Worm (Caenorhabditis elegans) whole organism, L3 larva: Measurements from ENCODE around the gene T03F6.10.

Source experiments
- R02D3.7 ChIP-seq: fragments of 150-350 bp; optimal IDR thresholded peaks from 2 replicates; lab custom pipeline; 2014; ENCODE audit warnings: missing biosample characterization, missing genetic modification characterization
- ZK546.5 ChIP-seq: sonication (generic microtip); optimal IDR thresholded peaks from 2 replicates; lab custom pipeline; 2017; ENCODE audit warnings: missing biosample characterization, missing genetic modification characterization
- aly-2 ChIP-seq: fragments of 150-350 bp; optimal IDR thresholded peaks from 2 replicates; lab custom pipeline; 2014; ENCODE audit warnings: missing biosample characterization, missing genetic modification characterization
- ama-1 ChIP-seq: fragments of 150-350 bp; optimal IDR thresholded peaks from 2 replicates; lab custom pipeline; 2018
- ceh-16 ChIP-seq: sonication (generic microtip); optimal IDR thresholded peaks from 2 replicates; lab custom pipeline; 2017; ENCODE audit warnings: missing biosample characterization, missing genetic modification characterization
- ceh-28 ChIP-seq: fragments of 150-350 bp; optimal IDR thresholded peaks from 2 replicates; lab custom pipeline; 2014; ENCODE audit warnings: missing biosample characterization, missing genetic modification reagents, missing genetic modification characterization
- ceh-82 ChIP-seq: fragments of 150-350 bp; optimal IDR thresholded peaks from 2 replicates; lab custom pipeline; 2014; ENCODE audit warnings: missing biosample characterization, missing genetic modification characterization
- daf-12 ChIP-seq: fragments of 150-350 bp; optimal IDR thresholded peaks from 2 replicates; lab custom pipeline; 2014; ENCODE audit warnings: missing biosample characterization, missing genetic modification reagents, missing genetic modification characterization
- egl-27 ChIP-seq: sonication (generic microtip); optimal IDR thresholded peaks from 4 replicates; lab custom pipeline; 2017; ENCODE audit warnings: missing biosample characterization, missing genetic modification reagents, missing genetic modification characterization
- egl-5 ChIP-seq: fragments of 150-350 bp; optimal IDR thresholded peaks from 2 replicates; lab custom pipeline; 2017; ENCODE audit warnings: missing biosample characterization, missing genetic modification reagents, missing genetic modification characterization, inconsistent platforms
- elt-1 ChIP-seq: fragments of 150-350 bp; optimal IDR thresholded peaks from 2 replicates; lab custom pipeline; 2014; ENCODE audit warnings: missing biosample characterization, missing genetic modification characterization
- elt-2 ChIP-seq: sonication (generic microtip); optimal IDR thresholded peaks from 2 replicates; lab custom pipeline; 2016; ENCODE audit warnings: missing genetic modification reagents, mild to moderate bottlenecking, missing genetic modification characterization, missing compliant biosample characterization
- elt-3 ChIP-seq, 3 experiments: fragments of 150-350 bp in 1 of 3; sonication (generic microtip) in 2 of 3; optimal IDR thresholded peaks; 2 replicates in 2 of 3; 4 replicates in 1 of 3; lab custom pipeline; 2014 to 2017; ENCODE audit warnings: missing biosample characterization in 3 of 3, missing genetic modification characterization in 3 of 3
- eor-1 ChIP-seq, 2 experiments: fragments of 150-350 bp; optimal IDR thresholded peaks; 2 replicates each; lab custom pipeline; 2014 to 2018; ENCODE audit warnings: missing biosample characterization in 2 of 2, missing genetic modification characterization in 2 of 2
- fkh-10 ChIP-seq: sonication (generic microtip); optimal IDR thresholded peaks from 2 replicates; lab custom pipeline; 2017; ENCODE audit warnings: missing biosample characterization, missing genetic modification reagents, missing genetic modification characterization
- fkh-2 ChIP-seq: fragments of 150-350 bp; optimal IDR thresholded peaks from 2 replicates; lab custom pipeline; 2014; ENCODE audit warnings: missing biosample characterization, missing genetic modification reagents, missing genetic modification characterization
- fos-1 ChIP-seq: fragments of 150-350 bp; optimal IDR thresholded peaks from 2 replicates; lab custom pipeline; 2014; ENCODE audit warnings: missing biosample characterization, missing genetic modification characterization
- hmg-11 ChIP-seq: sonication (generic microtip); optimal IDR thresholded peaks from 2 replicates; lab custom pipeline; 2016; ENCODE audit warnings: missing genetic modification characterization, missing compliant biosample characterization
- lin-39 ChIP-seq: fragments of 150-350 bp; optimal IDR thresholded peaks from 2 replicates; lab custom pipeline; 2018; ENCODE audit warnings: missing biosample characterization, missing genetic modification reagents, missing genetic modification characterization
- lsy-12 ChIP-seq: sonication (generic microtip); optimal IDR thresholded peaks from 2 replicates; lab custom pipeline; 2016; ENCODE audit warnings: mild to moderate bottlenecking, missing genetic modification characterization, missing compliant biosample characterization
- mdl-1 ChIP-seq: fragments of 150-350 bp; optimal IDR thresholded peaks from 2 replicates; lab custom pipeline; 2014; ENCODE audit warnings: missing biosample characterization, missing genetic modification characterization
- mml-1 ChIP-seq: fragments of 150-350 bp; sonication (generic microtip); optimal IDR thresholded peaks from 3 replicates; lab custom pipeline; 2014; ENCODE audit warnings: missing biosample characterization, missing genetic modification characterization
- nfya-1 ChIP-seq: sonication (generic microtip); optimal IDR thresholded peaks from 2 replicates; lab custom pipeline; 2017; ENCODE audit warnings: missing genetic modification characterization, mild to moderate bottlenecking, missing compliant biosample characterization, antibody characterized with exemption, moderate library complexity; ENCODE audit not compliant: insufficient read depth
- nhr-11 ChIP-seq: fragments of 150-350 bp; optimal IDR thresholded peaks from 2 replicates; lab custom pipeline; 2014; ENCODE audit warnings: missing biosample characterization, missing genetic modification characterization
- nhr-12 ChIP-seq: fragments of 150-350 bp; optimal IDR thresholded peaks from 2 replicates; lab custom pipeline; 2014; ENCODE audit warnings: missing biosample characterization, missing genetic modification characterization
- nhr-23 ChIP-seq: fragments of 150-350 bp; optimal IDR thresholded peaks from 2 replicates; lab custom pipeline; 2014; ENCODE audit warnings: missing biosample characterization, missing genetic modification reagents, missing genetic modification characterization
- nhr-237 ChIP-seq: fragments of 150-350 bp; optimal IDR thresholded peaks from 2 replicates; lab custom pipeline; 2014; ENCODE audit warnings: missing biosample characterization, missing genetic modification characterization
- nhr-25 ChIP-seq: sonication (generic microtip); optimal IDR thresholded peaks from 2 replicates; lab custom pipeline; 2017; ENCODE audit warnings: missing biosample characterization, missing genetic modification characterization
- nhr-28 ChIP-seq: fragments of 150-350 bp; optimal IDR thresholded peaks from 2 replicates; lab custom pipeline; 2014; ENCODE audit warnings: missing biosample characterization, missing genetic modification characterization
- nhr-43 ChIP-seq: sonication (generic microtip); optimal IDR thresholded peaks from 2 replicates; lab custom pipeline; 2016; ENCODE audit warnings: mild to moderate bottlenecking, missing genetic modification characterization, missing compliant biosample characterization; ENCODE audit not compliant: poor library complexity, severe bottlenecking
- nhr-67 ChIP-seq: fragments of 150-350 bp; optimal IDR thresholded peaks from 2 replicates; lab custom pipeline; 2014; ENCODE audit warnings: missing biosample characterization, missing genetic modification characterization
- nhr-76 ChIP-seq: fragments of 150-350 bp; sonication (generic microtip); optimal IDR thresholded peaks from 5 replicates; lab custom pipeline; 2014; ENCODE audit warnings: missing biosample characterization, missing genetic modification characterization
- nhr-77 ChIP-seq: fragments of 150-350 bp; optimal IDR thresholded peaks from 2 replicates; lab custom pipeline; 2014; ENCODE audit warnings: missing biosample characterization, missing genetic modification characterization
- pha-4 ChIP-seq: fragments of 150-350 bp; optimal IDR thresholded peaks from 2 replicates; lab custom pipeline; 2014; ENCODE audit warnings: missing biosample characterization, missing genetic modification reagents, missing genetic modification characterization
- pqm-1 ChIP-seq: fragments of 150-350 bp; optimal IDR thresholded peaks from 2 replicates; lab custom pipeline; 2017; ENCODE audit warnings: missing biosample characterization, missing genetic modification characterization, inconsistent platforms
- sea-2 ChIP-seq: fragments of 150-350 bp; sonication (generic microtip); optimal IDR thresholded peaks from 4 replicates; lab custom pipeline; 2014; ENCODE audit warnings: missing biosample characterization, missing genetic modification reagents, missing genetic modification characterization
- skn-1 ChIP-seq: fragments of 150-350 bp; optimal IDR thresholded peaks from 2 replicates; lab custom pipeline; 2014; ENCODE audit warnings: missing biosample characterization, missing genetic modification characterization
- snpc-4 ChIP-seq: fragments of 150-350 bp; optimal IDR thresholded peaks from 2 replicates; lab custom pipeline; 2014; ENCODE audit warnings: missing biosample characterization, missing genetic modification characterization
- unc-39 ChIP-seq: sonication (generic microtip); optimal IDR thresholded peaks from 4 replicates; lab custom pipeline; 2017; ENCODE audit warnings: missing biosample characterization, missing genetic modification characterization
- unc-62 ChIP-seq: fragments of 150-350 bp; sonication (generic microtip); optimal IDR thresholded peaks from 4 replicates; lab custom pipeline; 2014; ENCODE audit warnings: missing biosample characterization, missing genetic modification reagents, missing genetic modification characterization
- zag-1 ChIP-seq: fragments of 150-350 bp; optimal IDR thresholded peaks from 2 replicates; lab custom pipeline; 2014; ENCODE audit warnings: missing biosample characterization, missing genetic modification characterization
- ztf-11 ChIP-seq: fragments of 150-350 bp; optimal IDR thresholded peaks from 2 replicates; lab custom pipeline; 2014; ENCODE audit warnings: missing biosample characterization, missing genetic modification characterization
- ztf-4 ChIP-seq: fragments of 150-350 bp; optimal IDR thresholded peaks from 2 replicates; lab custom pipeline; 2014; ENCODE audit warnings: missing biosample characterization, missing genetic modification characterization

The T03F6.10 gene

DNA sequence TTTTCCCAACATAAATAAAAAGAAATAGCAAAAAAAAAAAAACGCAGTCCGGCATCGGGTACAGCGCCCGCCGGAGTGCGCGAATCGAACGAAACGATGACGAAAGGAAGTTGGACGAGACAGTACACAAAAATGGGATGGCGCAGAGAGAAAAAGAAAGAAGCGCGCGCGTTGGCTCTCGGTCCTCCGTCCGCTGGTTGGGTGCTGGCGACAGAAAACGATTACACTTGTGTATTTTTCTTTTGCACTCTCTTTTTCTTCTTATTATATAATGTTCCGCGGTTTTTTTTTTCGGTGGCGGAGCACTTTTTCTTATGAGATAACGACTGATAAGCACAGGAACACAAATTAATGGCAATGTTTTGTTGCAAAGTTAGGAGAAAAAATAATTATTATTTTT lies 893 bp downstream of the T03F6.10 start (continued):
- peak; percentile 9 for TF ChIP-seq egl-5 (tag; lab: Kevin White, UChicago)
- no peak for TF ChIP-seq nhr-25 (tag; lab: Kevin White, UChicago)
- no peak for TF ChIP-seq eor-1 (tag; optimal IDR thresholded peaks at IDR 0.05; lab: Kevin White, UChicago)
- TF ChIP-seq nhr-77 (tag; lab: Kevin White, UChicago), result no peak
- no peak for TF ChIP-seq elt-3 (tag; optimal IDR thresholded peaks at IDR 0.05; lab: Kevin White, UChicago)
- TF ChIP-seq ztf-4 (tag; lab: Kevin White, UChicago), result no peak
- TF ChIP-seq mdl-1 (tag; lab: Kevin White, UChicago), result no peak
- peak; percentile 93 for TF ChIP-seq elt-2 (tag; lab: Kevin White, UChicago)
- TF ChIP-seq nhr-67 (tag; lab: Kevin White, UChicago), result no peak
- TF ChIP-seq nfya-1, result peak; percentile 93
- TF ChIP-seq daf-12 (tag; lab: Kevin White, UChicago), result no peak
- TF ChIP-seq ceh-82 (tag; lab: Kevin White, UChicago), result no peak
- TF ChIP-seq unc-62, result no peak
- TF ChIP-seq ZK546.5, result no peak
- TF ChIP-seq nhr-28 (tag; lab: Kevin White, UChicago), result no peak
- no peak for TF ChIP-seq aly-2 (tag; lab: Kevin White, UChicago)
- TF ChIP-seq nhr-76, result no peak
- TF ChIP-seq nhr-11 (tag; lab: Kevin White, UChicago), result no peak
- no peak for TF ChIP-seq nhr-237 (tag; lab: Kevin White, UChicago)
- no peak for TF ChIP-seq elt-1 (tag; lab: Kevin White, UChicago)
- TF ChIP-seq ceh-16 (tag; lab: Kevin White, UChicago), result no peak
- no peak for TF ChIP-seq zag-1 (tag; lab: Kevin White, UChicago)

DNA sequence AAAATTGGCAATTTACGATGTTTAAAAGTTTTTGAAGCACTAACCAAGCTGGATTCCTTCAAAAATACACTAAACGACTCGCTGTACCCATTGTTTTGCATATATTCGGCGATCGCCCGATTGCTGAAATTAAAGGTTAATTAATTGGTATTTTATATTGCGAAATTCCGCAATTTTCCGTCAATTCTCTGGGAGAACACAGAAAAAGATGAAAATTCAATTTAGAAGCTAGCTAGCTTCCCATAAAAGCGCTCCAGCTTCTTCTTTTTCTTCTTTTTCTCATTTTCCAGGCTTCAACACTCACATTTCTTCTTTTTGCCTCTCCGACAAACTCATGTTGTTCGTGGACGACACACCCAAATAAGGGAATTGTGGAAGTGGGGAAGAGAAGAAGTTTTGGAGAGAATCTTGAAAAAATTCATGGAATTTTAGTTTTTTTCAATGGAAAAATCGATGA lies 1.8 kb downstream of the T03F6.10 start, which contains the start of gene lis-1:
TSS of gene lis-1 (minus strand) at position 407 of the 457 bp plus-strand sequence.
- TF ChIP-seq nhr-67 (tag; lab: Kevin White, UChicago), result no peak
- TF ChIP-seq mdl-1 (tag; lab: Kevin White, UChicago), result no peak
- TF ChIP-seq unc-62, result no peak
- no peak for TF ChIP-seq nhr-43 (tag; lab: Kevin White, UChicago)
- TF ChIP-seq elt-1 (tag; lab: Kevin White, UChicago), result no peak
- TF ChIP-seq unc-39 (tag; lab: Kevin White, UChicago), result no peak
- TF ChIP-seq ztf-4 (tag; lab: Kevin White, UChicago), result no peak
- no peak for TF ChIP-seq lin-39 (tag; lab: Kevin White, UChicago)
- TF ChIP-seq nfya-1, result peak; percentile 5
- TF ChIP-seq, all 47 proteins: peak for 1

DNA sequence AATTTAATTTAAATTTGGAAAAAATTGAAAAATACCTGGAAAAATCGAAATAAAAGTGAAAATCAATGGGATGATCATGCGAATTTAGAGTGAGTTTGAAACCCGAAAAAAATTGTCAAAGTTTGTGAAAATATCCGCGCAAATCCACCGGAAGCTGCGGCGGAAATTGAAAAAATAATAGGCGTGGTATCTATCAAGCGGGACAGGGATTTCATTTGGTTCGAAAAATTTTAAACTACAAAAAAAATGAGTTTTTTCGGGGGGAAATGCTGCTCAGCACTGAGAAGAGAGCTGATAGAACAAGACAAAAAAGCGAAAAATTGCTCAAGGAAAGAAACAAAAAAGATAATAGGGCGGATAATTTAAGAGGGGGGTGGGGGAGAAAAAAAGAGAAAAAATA lies 7.2 kb downstream of the T03F6.10 start, which contains the start of gene T03F6.9:
TSS of gene T03F6.9 (minus strand) at position 101 of the 400 bp plus-strand sequence.
- TF ChIP-seq ZK546.5, result no peak
- TF ChIP-seq nhr-28 (tag; lab: Kevin White, UChicago), result no peak
- TF ChIP-seq sea-2 (GFP tag; lab: Kevin White, UChicago), result no peak
- TF ChIP-seq R02D3.7, result no peak
- no peak for TF ChIP-seq egl-5 (tag; lab: Kevin White, UChicago)
- no peak for TF ChIP-seq nhr-23

DNA sequence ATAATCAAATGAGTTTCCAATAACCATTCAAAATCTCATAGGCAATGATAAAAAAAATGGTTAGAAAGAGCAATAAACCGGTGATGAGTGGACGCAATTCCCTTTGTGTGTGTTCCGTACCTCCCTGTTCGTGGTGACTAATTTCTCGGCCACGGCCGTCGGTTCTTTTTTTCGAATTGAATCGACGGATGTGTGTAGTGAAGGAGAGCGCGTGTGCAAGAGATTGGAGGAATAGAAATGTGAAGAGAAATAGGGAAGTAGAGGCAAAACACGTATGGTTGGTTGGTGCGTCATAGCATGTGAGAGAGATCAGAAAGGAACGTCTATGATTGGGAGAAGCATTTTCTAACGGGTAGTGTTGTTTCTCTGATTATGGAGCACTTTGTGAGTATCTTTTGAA lies 18.3 kb downstream of the T03F6.10 start:
- TF ChIP-seq ceh-28 (tag; lab: Kevin White, UChicago) (no peak), nhr-11 (tag; lab: Kevin White, UChicago) (no peak), R02D3.7 (no peak), nhr-77 (tag; lab: Kevin White, UChicago) (no peak), fkh-2 (no peak), mml-1 (no peak), pqm-1 (peak; percentile 9), nhr-25 (tag; lab: Kevin White, UChicago) (peak; percentile 26), nhr-43 (tag; lab: Kevin White, UChicago) (no peak), pha-4 (tag; lab: Kevin White, UChicago) (peak; percentile 76), fos-1 (tag; lab: Kevin White, UChicago) (no peak), ztf-11 (tag; lab: Kevin White, UChicago) (no peak), unc-39 (tag; lab: Kevin White, UChicago) (no peak), daf-12 (tag; lab: Kevin White, UChicago) (no peak), mdl-1 (tag; lab: Kevin White, UChicago) (no peak), snpc-4 (tag; lab: Kevin White, UChicago) (no peak), ama-1 (lab: Kevin White, UChicago) (no peak), aly-2 (tag; lab: Kevin White, UChicago) (no peak), lsy-12 (tag; lab: Kevin White, UChicago) (no peak), ZK546.5 (no peak), nhr-67 (tag; lab: Kevin White, UChicago) (no peak), nhr-28 (tag; lab: Kevin White, UChicago) (no peak), lin-39 (tag; lab: Kevin White, UChicago) (peak; percentile 55), fkh-10 (no peak), nhr-12 (tag; lab: Kevin White, UChicago) (no peak), ztf-4 (tag; lab: Kevin White, UChicago) (no peak), nfya-1 (peak; percentile 86), eor-1 (tag; optimal IDR thresholded peaks at IDR 0.05; lab: Kevin White, UChicago) (no peak), unc-62 (no peak), elt-3 (tag; optimal IDR thresholded peaks at IDR 0.05; lab: Kevin White, UChicago) (no peak), egl-5 (tag; lab: Kevin White, UChicago) (no peak), elt-1 (tag; lab: Kevin White, UChicago) (no peak), egl-27 (tag; lab: Kevin White, UChicago) (no peak), skn-1 (tag; lab: Kevin White, UChicago) (no peak), hmg-11 (peak; percentile 81), ceh-16 (tag; lab: Kevin White, UChicago) (no peak), nhr-237 (tag; lab: Kevin White, UChicago) (no peak)
